Worm (Caenorhabditis elegans) whole organism, L4 larva: ENCODE measurements around the gene clec-78.
A peak's percentile ranks its signal among the peaks of the same experiment; 100 is the strongest.

ENCODE experiments used
- F10B5.3 ChIP-seq: sonication (generic microtip); optimal IDR thresholded peaks from 2 replicates; lab custom pipeline; 2016; ENCODE audit warnings: mild to moderate bottlenecking, missing genetic modification characterization, missing compliant biosample characterization
- F26F4.8 ChIP-seq: fragments of 200-800 bp; sonication (Bioruptor generic); conservative IDR thresholded peaks from 2 replicates; pipeline ENCODE4 v1.3.6; 2022; ENCODE audit warnings: missing genetic modification characterization, missing compliant biosample characterization
- F37D6.2 ChIP-seq: sonication (generic microtip); optimal IDR thresholded peaks from 2 replicates; lab custom pipeline; 2016; ENCODE audit warnings: mild to moderate bottlenecking, missing genetic modification characterization, missing compliant biosample characterization
- T26A8.4 ChIP-seq: fragments of 200-800 bp; sonication (Bioruptor generic); IDR thresholded peaks from 2 replicates; pipeline ENCODE4 v1.3.6; 2022; ENCODE audit warnings: missing genetic modification characterization, missing compliant biosample characterization
- Y105C5A.15 ChIP-seq: fragments of 200-800 bp; sonication (Bioruptor generic); IDR thresholded peaks from 2 replicates; pipeline ENCODE4 v1.3.6; 2022; ENCODE audit warnings: missing genetic modification characterization, missing compliant biosample characterization
- Y48G9A.11 ChIP-seq: fragments of 200-800 bp; sonication (Bioruptor generic); IDR thresholded peaks from 2 replicates; pipeline ENCODE4 v1.3.6; 2022; ENCODE audit warnings: missing genetic modification reagents, missing genetic modification characterization, missing compliant biosample characterization
- Y5F2A.4 ChIP-seq: fragments of 200-800 bp; sonication (Bioruptor generic); optimal IDR thresholded peaks from 2 replicates; lab custom pipeline; 2018; ENCODE audit warnings: mild to moderate bottlenecking, missing genetic modification characterization, missing compliant biosample characterization
- ZK337.2 ChIP-seq: fragments of 200-800 bp; sonication (Bioruptor generic); IDR thresholded peaks from 2 replicates; pipeline ENCODE4 v1.3.6; 2022; ENCODE audit warnings: missing genetic modification reagents, missing genetic modification characterization, missing compliant biosample characterization
- ZK546.5 ChIP-seq, 2 experiments: sonication (generic microtip); optimal IDR thresholded peaks; 2 replicates each; lab custom pipeline; 2017; ENCODE audit warnings: missing biosample characterization in 2 of 2, missing genetic modification characterization in 2 of 2
- aha-1 ChIP-seq: fragments of 150-350 bp; peaks from one replicate; lab custom pipeline; 2014; ENCODE audit warnings: missing biosample characterization, missing genetic modification characterization
- ama-1 ChIP-seq: fragments of 150-350 bp; optimal IDR thresholded peaks from 2 replicates; lab custom pipeline; 2014; ENCODE audit warnings: inconsistent platforms, mixed read lengths
- ceh-28 ChIP-seq: fragments of 150-350 bp; optimal IDR thresholded peaks from 2 replicates; lab custom pipeline; 2014; ENCODE audit warnings: missing biosample characterization, missing genetic modification reagents, missing genetic modification characterization
- cey-2 ChIP-seq: sonication (generic microtip); optimal IDR thresholded peaks from 3 replicates; lab custom pipeline; 2017; ENCODE audit warnings: missing genetic modification characterization, mild to moderate bottlenecking, missing compliant biosample characterization, antibody characterized with exemption, borderline replicate concordance; ENCODE audit not compliant: insufficient read depth
- daf-16 ChIP-seq, 3 experiments: sonication (generic microtip); optimal IDR thresholded peaks; 2 replicates each; lab custom pipeline; 2016 to 2017; ENCODE audit warnings: missing genetic modification characterization in 3 of 3, missing genetic modification reagents in 3 of 3, mild to moderate bottlenecking in 2 of 3, missing compliant biosample characterization in 2 of 3, missing biosample characterization in 1 of 3, moderate library complexity in 1 of 3
- egl-27 ChIP-seq: sonication (generic microtip); optimal IDR thresholded peaks from 3 replicates; lab custom pipeline; 2017; ENCODE audit warnings: missing biosample characterization, missing genetic modification reagents, missing genetic modification characterization
- fkh-10 ChIP-seq: fragments of 150-350 bp; optimal IDR thresholded peaks from 2 replicates; lab custom pipeline; 2014; ENCODE audit warnings: missing biosample characterization, missing genetic modification reagents, missing genetic modification characterization
- hmg-1.1 ChIP-seq: fragments of 200-800 bp; sonication (Bioruptor generic); IDR thresholded peaks from 2 replicates; pipeline ENCODE4 v1.3.6; 2022; ENCODE audit warnings: missing genetic modification reagents, missing genetic modification characterization, missing compliant biosample characterization
- jun-1 ChIP-seq: fragments of 150-350 bp; optimal IDR thresholded peaks from 2 replicates; lab custom pipeline; 2014; ENCODE audit warnings: missing biosample characterization, missing genetic modification reagents, missing genetic modification characterization
- lsy-2 ChIP-seq, 2 experiments: fragments of 150-350 bp in 1 of 2; sonication (generic microtip) in 1 of 2; optimal IDR thresholded peaks; 2 replicates each; lab custom pipeline; 2014 to 2017; ENCODE audit warnings: missing biosample characterization in 2 of 2, missing genetic modification characterization in 2 of 2
- mdt-29 ChIP-seq: fragments of 200-800 bp; sonication (Bioruptor generic); IDR thresholded peaks from 2 replicates; pipeline ENCODE4 v1.3.6; 2022; ENCODE audit warnings: missing genetic modification reagents, missing genetic modification characterization, missing compliant biosample characterization
- nhr-102 ChIP-seq: sonication (generic microtip); optimal IDR thresholded peaks from 2 replicates; lab custom pipeline; 2016; ENCODE audit warnings: mild to moderate bottlenecking, missing genetic modification characterization, moderate library complexity, missing compliant biosample characterization
- nhr-237 ChIP-seq: sonication (generic microtip); optimal IDR thresholded peaks from 2 replicates; lab custom pipeline; 2017; ENCODE audit warnings: missing biosample characterization, missing genetic modification characterization
- nhr-48 ChIP-seq: sonication (generic microtip); optimal IDR thresholded peaks from 2 replicates; lab custom pipeline; 2016; ENCODE audit warnings: mild to moderate bottlenecking, missing genetic modification characterization, missing compliant biosample characterization
- pha-4 ChIP-seq, 2 experiments: fragments of 150-350 bp in 1 of 2; fragments of 200-800 bp in 1 of 2; sonication (Bioruptor generic) in 1 of 2; IDR thresholded peaks in 1 of 2; optimal IDR thresholded peaks in 1 of 2; 2 replicates each; pipeline versions ENCODE4 v1.3.6 to Lab custom; 2014 to 2022; ENCODE audit warnings: missing genetic modification characterization in 2 of 2, missing genetic modification reagents in 2 of 2, missing biosample characterization in 1 of 2, missing compliant biosample characterization in 1 of 2
- php-3 ChIP-seq: fragments of 200-800 bp; sonication (Bioruptor generic); IDR thresholded peaks from 2 replicates; pipeline ENCODE4 v1.3.6; 2022; ENCODE audit warnings: missing genetic modification reagents, missing genetic modification characterization, missing compliant biosample characterization
- snpc-1.2 ChIP-seq: fragments of 200-800 bp; sonication (Bioruptor generic); IDR thresholded peaks from 2 replicates; pipeline ENCODE4 v1.3.6; 2022; ENCODE audit warnings: missing genetic modification reagents, missing genetic modification characterization, missing compliant biosample characterization
- spr-3 ChIP-seq: fragments of 200-800 bp; sonication (Bioruptor generic); optimal IDR thresholded peaks from 2 replicates; lab custom pipeline; 2018; ENCODE audit warnings: mild to moderate bottlenecking, missing genetic modification characterization, missing compliant biosample characterization
- tag-97 ChIP-seq: fragments of 200-800 bp; sonication (Bioruptor generic); IDR thresholded peaks from 2 replicates; pipeline ENCODE4 v1.3.6; 2022; ENCODE audit warnings: missing genetic modification characterization, missing compliant biosample characterization
- unc-130 ChIP-seq: sonication (generic microtip); optimal IDR thresholded peaks from 2 replicates; lab custom pipeline; 2016; ENCODE audit warnings: missing genetic modification reagents, missing genetic modification characterization, missing compliant biosample characterization
- ztf-11 ChIP-seq: fragments of 150-350 bp; optimal IDR thresholded peaks from 2 replicates; lab custom pipeline; 2014; ENCODE audit warnings: missing biosample characterization, missing genetic modification characterization

The clec-78 gene

DNA sequence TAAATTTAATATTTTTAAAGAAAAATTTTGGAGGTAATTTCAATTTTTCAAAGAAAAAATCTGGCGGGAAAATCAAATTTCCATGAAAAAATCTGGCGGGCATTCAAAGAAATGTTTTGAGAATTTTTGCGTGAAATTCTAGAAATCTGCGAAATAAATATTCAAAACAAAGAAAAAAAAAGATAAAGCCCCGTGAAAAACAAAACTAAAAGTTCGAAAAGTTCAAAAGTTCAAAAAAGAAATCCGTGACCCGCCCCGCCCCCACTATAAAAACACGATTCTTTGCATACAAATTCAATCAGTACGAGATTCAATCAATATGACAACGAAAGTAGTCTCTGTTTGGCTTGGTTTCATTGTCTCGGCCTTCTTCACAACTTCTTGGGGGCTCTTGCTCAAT lies 15.9 kb upstream of the clec-78 start, which contains the start of gene clec-79:
clec-79 (plus strand) TSS at position 301 of the 400 bp plus-strand sequence.
- TF ChIP-seq fkh-10 (GFP tag; lab: Kevin White, UChicago) (no peak), ZK337.2 (GFP tag; lab: Robert Waterston, UW) (no peak), F10B5.3 (tag; lab: Kevin White, UChicago) (no peak), egl-27 (tag; lab: Kevin White, UChicago) (no peak), daf-16 (GFP tag; optimal IDR thresholded peaks at IDR 0.05; lab: Kevin White, UChicago) (no peak), daf-16 (tag; optimal IDR thresholded peaks at IDR 0.05; lab: Kevin White, UChicago) (no peak), hmg-1.1 (GFP tag; lab: Robert Waterston, UW) (no peak), ceh-28 (tag; lab: Kevin White, UChicago) (no peak), Y5F2A.4 (GFP tag; lab: Kevin White, UChicago) (no peak), F37D6.2 (tag; lab: Kevin White, UChicago) (no peak), jun-1 (tag; lab: Kevin White, UChicago) (no peak), tag-97 (GFP tag; lab: Robert Waterston, UW) (no peak), Y48G9A.11 (GFP tag; lab: Robert Waterston, UW) (no peak), spr-3 (GFP tag; lab: Kevin White, UChicago) (no peak)

DNA sequence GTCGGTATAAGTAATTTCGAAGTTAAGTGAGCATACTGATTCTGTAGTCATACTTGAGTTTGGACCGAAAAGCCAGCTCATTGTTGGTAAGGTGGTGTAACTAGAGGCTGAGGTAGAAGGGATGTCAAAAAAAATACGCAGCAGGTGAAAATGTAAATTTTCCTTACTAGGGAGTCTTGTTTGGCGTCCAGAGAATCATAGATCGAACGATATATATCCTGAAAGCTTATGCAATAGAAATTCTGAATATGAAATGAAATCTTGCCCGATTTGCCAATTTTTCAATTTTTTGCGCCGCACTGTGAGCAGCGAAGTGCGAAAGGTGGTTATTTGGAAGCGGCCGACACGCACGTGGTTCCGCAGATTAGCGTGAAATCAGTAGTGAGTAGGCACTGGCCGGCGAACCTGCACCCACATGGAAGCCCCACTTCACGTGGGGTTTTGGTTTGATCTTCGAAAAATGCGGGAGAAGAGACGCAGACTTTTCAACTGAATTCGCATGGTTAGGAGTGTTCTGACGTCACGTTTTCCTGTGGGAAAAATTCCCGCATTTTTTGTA lies 10.9 kb upstream of the clec-78 start, which contains the start of gene srh-220:
srh-220 (minus strand) TSS at position 51 of the 559 bp plus-strand sequence.
- no peak for TF ChIP-seq mdt-29 (GFP tag; lab: Robert Waterston, UW)
- 0 out of 2 replicates have a peak, but pooled peaks have one; percentile 51 for TF ChIP-seq F26F4.8 (GFP tag; lab: Robert Waterston, UW)
- no peak for TF ChIP-seq Y48G9A.11 (GFP tag; lab: Robert Waterston, UW)
- TF ChIP-seq nhr-237 (tag; lab: Kevin White, UChicago), result no peak

DNA sequence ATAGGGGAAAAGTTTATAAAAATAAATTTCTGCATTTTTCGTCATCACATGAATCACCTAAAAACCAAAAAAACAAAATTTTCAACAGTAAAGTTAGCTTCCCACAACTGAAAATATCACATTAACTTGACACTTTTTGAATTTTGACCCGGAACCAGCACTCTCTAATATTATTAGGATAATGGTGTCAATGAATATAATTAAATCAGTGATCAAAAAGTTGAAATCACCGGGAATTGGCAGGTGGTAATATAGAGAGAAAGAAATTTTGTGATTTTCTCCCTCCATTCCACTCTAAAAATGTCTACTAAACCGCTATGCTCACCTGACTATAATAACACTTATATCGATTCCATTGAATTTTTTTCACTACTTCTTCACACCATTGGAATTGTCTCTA lies 9.4 kb upstream of the clec-78 start, which contains the start of gene srh-222:
srh-222 (plus strand) TSS at position 301 of the 400 bp plus-strand sequence.
- TF ChIP-seq pha-4 (GFP tag; IDR thresholded peaks at IDR 0.05; lab: Robert Waterston, UW) (no peak), pha-4 (tag; optimal IDR thresholded peaks at IDR 0.05; lab: Kevin White, UChicago) (no peak), snpc-1.2 (GFP tag; lab: Robert Waterston, UW) (no peak), jun-1 (tag; lab: Kevin White, UChicago) (no peak), nhr-102 (tag; lab: Kevin White, UChicago) (no peak), ZK337.2 (GFP tag; lab: Robert Waterston, UW) (no peak), cey-2 (tag; lab: Kevin White, UChicago) (no peak), ama-1 (lab: Kevin White, UChicago) (no peak), Y5F2A.4 (GFP tag; lab: Kevin White, UChicago) (no peak), unc-130 (GFP tag; lab: Kevin White, UChicago) (no peak), Y105C5A.15 (GFP tag; lab: Robert Waterston, UW) (no peak), ZK546.5 (tag; optimal IDR thresholded peaks at IDR 0.05; lab: Kevin White, UChicago) (no peak)

DNA sequence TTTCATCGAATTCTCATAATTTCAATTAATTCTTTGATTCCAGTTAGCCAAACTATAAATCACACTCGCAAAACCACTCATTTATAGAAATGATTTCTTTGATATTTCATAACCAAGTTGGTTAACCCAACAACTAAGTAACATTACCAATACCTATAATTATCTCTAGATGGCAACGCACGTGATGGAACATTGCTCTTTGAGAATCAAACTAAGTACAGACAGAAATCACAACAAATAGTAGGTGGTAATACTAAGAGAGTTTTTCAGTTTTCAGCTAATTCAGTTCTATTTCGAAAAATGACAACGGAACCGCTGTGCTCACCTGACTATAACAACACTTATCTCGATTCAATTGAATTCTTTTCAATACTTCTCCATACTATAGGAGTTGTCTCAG lies 7.3 kb upstream of the clec-78 start, which contains the start of gene srh-223:
srh-223 (plus strand) TSS at position 301 of the 400 bp plus-strand sequence.
- TF ChIP-seq aha-1 (tag; lab: Kevin White, UChicago) (peak; percentile 64), cey-2 (tag; lab: Kevin White, UChicago) (no peak)

DNA sequence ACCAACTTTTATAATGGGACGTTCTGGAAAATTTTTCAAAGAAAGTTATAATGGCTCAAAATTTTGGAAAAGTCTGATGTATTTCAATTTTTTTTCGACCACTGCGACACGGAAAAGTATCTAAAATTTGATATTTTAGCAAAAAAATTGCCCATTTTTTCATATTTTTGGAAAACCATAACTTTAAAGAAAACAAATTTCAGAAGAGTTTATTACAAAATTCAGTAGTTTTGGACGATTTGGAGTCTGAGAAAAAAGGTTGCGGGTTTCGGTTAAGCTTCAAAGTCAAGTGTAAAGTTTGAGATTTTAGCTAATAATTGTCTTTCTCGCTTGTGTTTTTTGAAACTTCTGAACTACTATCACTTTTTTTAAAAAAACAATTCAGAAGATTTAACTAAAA lies 770 bp upstream of the clec-78 start:
- peak; percentile 92 for TF ChIP-seq aha-1 (tag; lab: Kevin White, UChicago)
- no peak for TF ChIP-seq jun-1 (tag; lab: Kevin White, UChicago)
- no peak for TF ChIP-seq nhr-48 (tag; lab: Kevin White, UChicago)

DNA sequence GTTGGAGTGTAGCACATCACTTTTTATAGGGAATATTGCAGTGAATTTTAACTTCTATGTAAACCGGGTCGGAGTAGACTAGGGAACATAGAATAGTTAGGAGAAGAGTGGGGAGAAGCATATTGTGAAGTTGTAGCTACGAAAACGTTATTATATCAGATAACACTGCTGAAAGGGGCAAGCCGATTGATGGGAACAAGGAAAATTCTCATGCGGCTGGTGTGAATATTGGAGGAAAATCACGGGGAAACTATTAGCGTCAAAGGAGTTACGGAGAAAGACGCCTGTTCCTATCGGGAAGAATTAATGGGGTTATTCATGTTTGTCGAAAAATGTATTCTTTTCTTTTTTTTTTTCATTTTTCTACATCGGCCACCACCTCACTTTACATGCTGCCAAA lies 4.4 kb downstream of the clec-78 start, which contains the start of gene F47C12.6:
F47C12.6 (minus strand) TSS at position 101 of the 400 bp plus-strand sequence.
- TF ChIP-seq T26A8.4 (GFP tag; lab: Robert Waterston, UW) (no peak), ztf-11 (tag; lab: Kevin White, UChicago) (no peak), lsy-2 (tag; optimal IDR thresholded peaks at IDR 0.05; lab: Kevin White, UChicago) (no peak), daf-16 (GFP tag; optimal IDR thresholded peaks at IDR 0.05; lab: Kevin White, UChicago) (no peak), daf-16 (tag; optimal IDR thresholded peaks at IDR 0.05; lab: Kevin White, UChicago) (no peak), php-3 (GFP tag; lab: Robert Waterston, UW) (no peak), fkh-10 (GFP tag; lab: Kevin White, UChicago) (no peak)
